Worm (Caenorhabditis elegans): ENCODE results near the gene rpl-43.

The rpl-43 gene

DNA sequence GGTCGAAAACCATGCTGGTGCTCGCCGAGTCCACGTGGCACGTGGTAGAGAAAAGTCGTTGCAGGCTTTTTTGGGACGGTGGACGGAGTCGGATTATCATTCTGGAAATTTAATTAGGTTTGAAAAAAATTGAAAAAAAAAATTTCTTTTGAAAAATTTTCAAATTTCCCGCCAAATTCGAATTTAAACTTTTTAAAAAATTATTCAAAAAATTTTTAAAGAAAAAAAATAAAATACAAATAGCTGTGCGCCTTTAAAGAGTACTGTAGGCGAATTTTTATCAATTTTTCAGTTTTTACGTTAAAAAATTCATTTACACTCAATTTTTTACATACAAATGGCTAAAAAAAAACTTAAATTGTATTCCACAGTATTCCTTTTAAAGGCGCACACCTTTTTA is 28.3 kb upstream of the rpl-43 start, which contains the start of gene K09E4.3:
Gene K09E4.3 (minus strand): TSS at position 101 of the 400 bp plus-strand sequence.
- TF ChIP-seq unc-62 (GFP tag; optimal IDR thresholded peaks at IDR 0.05 in 1 of 2) (peak in 1 of 2 experiments; percentile 27), unc-62 (tag; optimal IDR thresholded peaks at IDR 0.05) (no peak), set-16 (GFP tag; IDR thresholded peaks at IDR 0.05) (0 out of 2 replicates have a peak, but pooled peaks have one; percentile 0), lin-13 (GFP tag; optimal IDR thresholded peaks at IDR 0.05) (no peak)

DNA sequence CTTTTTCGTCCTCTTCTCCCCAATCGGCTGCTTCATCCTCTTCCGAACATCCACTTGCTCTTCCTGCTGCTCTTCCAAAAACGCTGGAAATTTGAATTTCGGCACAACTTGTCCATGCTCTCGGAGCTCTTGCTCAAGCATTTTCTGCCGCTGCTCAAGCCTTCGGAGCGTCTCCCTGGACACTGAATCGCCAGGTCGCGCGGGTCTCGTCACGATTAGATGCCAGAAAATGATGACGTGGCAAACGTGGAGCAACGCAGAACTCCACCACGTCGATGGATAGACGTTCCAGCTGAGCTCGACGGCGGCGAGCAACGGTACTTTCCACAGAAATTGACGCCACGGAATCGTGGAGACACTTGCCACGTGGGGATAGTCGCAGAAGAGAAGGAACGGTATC is 25.9 kb upstream of the rpl-43 start:
- TF ChIP-seq set-16 (GFP tag; IDR thresholded peaks at IDR 0.05) (peak; percentile 65; the same call in 1 of the 2 replicates), cey-2 (tag; optimal IDR thresholded peaks at IDR 0.05; ENCODE audit: borderline replicate concordance, insufficient read depth) (no peak), F37D6.2 (tag; optimal IDR thresholded peaks at IDR 0.05) (no peak), madf-5 (GFP tag; IDR thresholded peaks at IDR 0.05) (no peak), aha-1 (tag) (peak; percentile 27)

- TF ChIP-seq nhr-28 (tag; optimal IDR thresholded peaks at IDR 0.05) (no peak), saeg-2 (GFP tag; IDR thresholded peaks at IDR 0.05) (no peak), madf-5 (GFP tag; IDR thresholded peaks at IDR 0.05) (no peak), dmd-9 (GFP tag; IDR thresholded peaks at IDR 0.05) (no peak), mxl-3 (GFP tag; optimal IDR thresholded peaks at IDR 0.05) (no peak), mdt-29 (GFP tag; IDR thresholded peaks at IDR 0.05) (no peak), sdz-12 (GFP tag; optimal IDR thresholded peaks at IDR 0.05) (no peak), arid-1 (GFP tag; conservative IDR thresholded peaks at IDR 0.05) (no peak), dmd-6 (GFP tag; IDR thresholded peaks at IDR 0.05) (no peak), hlh-11 (tag; optimal IDR thresholded peaks at IDR 0.05) (no peak), zag-1 (tag; optimal IDR thresholded peaks at IDR 0.05) (no peak), madf-9 (GFP tag; conservative IDR thresholded peaks at IDR 0.05) (no peak), snpc-4 (tag; optimal IDR thresholded peaks at IDR 0.05) (no peak)
These were observed 22.4 kb upstream of the rpl-43 start, which contains the start of gene algn-3 for ce11 chrII:14132733-14133132. algn-3 (minus strand) TSS chrII:14132833.

DNA sequence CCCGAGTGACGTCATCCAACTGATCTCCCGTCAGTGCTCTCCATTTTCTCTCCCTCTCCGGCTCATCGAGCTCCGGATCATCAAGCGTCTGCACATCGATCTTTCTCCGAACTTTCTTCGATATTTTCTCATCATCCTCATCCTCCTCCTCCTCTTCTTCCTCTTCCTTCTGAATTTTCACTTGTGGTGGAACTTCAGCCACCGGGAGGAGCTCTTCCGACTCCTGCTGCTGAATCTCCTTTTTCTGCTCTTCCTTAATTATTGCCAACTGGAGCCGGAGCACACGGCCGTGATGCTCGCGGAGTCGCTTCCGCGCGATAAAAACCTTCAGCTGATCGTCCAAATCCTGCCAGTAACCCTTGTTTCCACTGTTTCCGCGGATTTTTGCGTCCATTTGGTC is 18.8 kb upstream of the rpl-43 start:
- TF ChIP-seq unc-62 (GFP tag; optimal IDR thresholded peaks at IDR 0.05 in 1 of 2) (peak in 1 of 2 experiments; percentile 54), unc-62 (tag; optimal IDR thresholded peaks at IDR 0.05) (no peak), rbr-2 (tag; optimal IDR thresholded peaks at IDR 0.05) (no peak), daf-16 (GFP tag; optimal IDR thresholded peaks at IDR 0.05) (no peak), daf-16 (tag; optimal IDR thresholded peaks at IDR 0.05) (no peak), set-16 (GFP tag; IDR thresholded peaks at IDR 0.05) (peak; percentile 58), arid-1 (GFP tag; conservative IDR thresholded peaks at IDR 0.05) (0 out of 2 replicates have a peak, but pooled peaks have one; percentile 14), lin-38 (GFP tag; IDR thresholded peaks at IDR 0.05) (no peak)

ce11 chrII:14137538-14137937 is 17.6 kb upstream of the rpl-43 start, which contains the start of gene K09E4.1:
K09E4.1 (plus strand) TSS chrII:14137838.
- TF ChIP-seq lir-3 (tag; optimal IDR thresholded peaks at IDR 0.05) (no peak), aha-1 (tag) (no peak), vab-7 (GFP tag; IDR thresholded peaks at IDR 0.05) (no peak), snpc-4 (tag; optimal IDR thresholded peaks at IDR 0.05) (no peak), lin-1 (GFP tag; IDR thresholded peaks at IDR 0.05) (no peak), nhr-76 (tag; optimal IDR thresholded peaks at IDR 0.05) (no peak), egl-43 (GFP tag; IDR thresholded peaks at IDR 0.05) (no peak), ceh-32 (tag; optimal IDR thresholded peaks at IDR 0.05; ENCODE audit: poor library complexity) (no peak), zfp-2 (tag; optimal IDR thresholded peaks at IDR 0.05) (no peak), zag-1 (tag; optimal IDR thresholded peaks at IDR 0.05) (no peak), T20F7.1 (GFP tag; optimal IDR thresholded peaks at IDR 0.05) (no peak), lin-15B (tag; optimal IDR thresholded peaks at IDR 0.05) (no peak), pqm-1 (tag; optimal IDR thresholded peaks at IDR 0.05) (no peak), unc-39 (tag; optimal IDR thresholded peaks at IDR 0.05) (no peak)

Measured in whole organism, L4 larva.